Fruit fly (Drosophila melanogaster) whole organism, larva: ENCODE results near the gene Fer1HCH.

Experiments used
- noc ChIP-seq: fragments of 200-800 bp; sonication (Bioruptor generic); optimal IDR thresholded peaks from 3 replicates; lab custom pipeline; 2019; ENCODE audit warnings: missing biosample characterization, mild to moderate bottlenecking, missing genetic modification characterization, moderate library complexity

The Fer1HCH gene

DNA sequence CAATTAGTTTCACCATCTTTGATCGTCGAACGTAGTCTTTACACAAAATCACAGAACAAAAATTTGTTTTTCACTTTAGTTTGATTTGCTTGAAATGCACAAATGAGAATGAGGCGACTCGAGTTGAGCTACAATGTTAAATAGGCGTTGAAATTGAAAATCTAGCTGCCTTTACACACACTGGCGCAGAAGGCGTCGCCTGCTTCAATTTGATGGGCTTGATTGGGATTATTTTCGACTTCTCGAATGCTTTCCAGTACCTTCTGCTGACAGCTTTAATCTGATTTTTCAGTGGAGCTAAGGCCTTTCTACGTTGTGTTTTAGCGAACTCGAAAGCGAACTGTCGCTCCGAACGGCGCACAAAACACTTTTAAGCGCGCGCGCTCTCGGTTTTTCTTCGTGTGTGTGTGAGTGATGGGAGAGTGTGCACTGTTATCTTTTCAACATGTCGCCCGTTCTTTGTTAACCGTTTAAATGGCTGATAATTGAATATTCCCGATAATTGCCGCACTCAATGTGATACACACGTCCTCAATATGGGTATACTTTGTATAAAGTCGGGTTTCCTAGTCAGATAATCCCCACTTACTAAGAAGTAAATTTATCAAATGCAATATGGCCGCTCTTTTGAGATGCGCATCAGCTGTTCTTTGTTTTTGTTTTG, at the start of gene Fer1HCH, which contains the start of gene Fer2LCH:
Fer1HCH (minus strand) TSS at position 664 of the 664 bp plus-strand sequence.
Fer2LCH (plus strand) TSS at position 290 of the 664 bp plus-strand sequence.
- TF ChIP-seq noc (tag; lab: Kevin White, UChicago), result no peak

DNA sequence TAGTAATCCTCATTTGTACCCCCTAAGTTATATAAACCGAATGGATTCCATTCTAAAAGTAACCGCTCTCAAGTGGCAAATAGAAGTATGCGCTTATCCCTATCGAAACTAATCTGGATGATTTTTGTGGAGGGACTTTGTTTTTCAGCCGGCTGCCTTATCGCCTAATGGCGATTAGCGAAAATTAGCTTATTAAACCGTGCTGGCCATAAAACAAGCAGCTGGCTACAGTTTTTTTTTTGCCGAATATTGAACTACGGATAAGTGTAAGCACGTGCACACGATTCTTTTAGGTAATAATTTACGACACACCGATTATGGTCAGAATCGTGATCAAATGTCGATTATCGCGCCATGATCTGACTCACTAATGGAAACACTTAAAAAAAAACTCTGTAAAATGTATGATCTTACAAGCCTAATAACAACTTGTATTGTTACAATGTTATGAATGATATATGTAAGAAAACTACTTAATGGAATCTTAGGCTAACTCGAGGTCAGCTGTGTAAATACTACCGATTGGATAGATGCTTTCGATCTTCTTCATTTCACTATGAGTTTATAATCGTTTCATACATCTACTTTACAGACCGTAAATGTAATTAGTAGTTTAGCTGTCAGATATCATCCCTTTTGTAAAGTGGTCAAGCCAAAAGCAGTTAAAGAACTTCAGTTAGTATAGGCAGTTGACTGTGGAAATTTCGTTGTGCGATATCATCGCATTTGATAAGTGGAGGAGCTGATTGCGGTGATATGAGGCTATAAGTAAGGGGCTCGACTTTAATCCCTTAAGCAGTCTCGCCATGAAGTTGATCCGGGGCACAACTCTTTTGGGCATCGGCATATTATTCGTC, 43.5 kb upstream of the Fer1HCH start, which contains the start of gene CG15534:
CG15534 (plus strand) TSS at position 807 of the 857 bp plus-strand sequence.
- TF ChIP-seq noc (tag; lab: Kevin White, UChicago), result no peak

DNA sequence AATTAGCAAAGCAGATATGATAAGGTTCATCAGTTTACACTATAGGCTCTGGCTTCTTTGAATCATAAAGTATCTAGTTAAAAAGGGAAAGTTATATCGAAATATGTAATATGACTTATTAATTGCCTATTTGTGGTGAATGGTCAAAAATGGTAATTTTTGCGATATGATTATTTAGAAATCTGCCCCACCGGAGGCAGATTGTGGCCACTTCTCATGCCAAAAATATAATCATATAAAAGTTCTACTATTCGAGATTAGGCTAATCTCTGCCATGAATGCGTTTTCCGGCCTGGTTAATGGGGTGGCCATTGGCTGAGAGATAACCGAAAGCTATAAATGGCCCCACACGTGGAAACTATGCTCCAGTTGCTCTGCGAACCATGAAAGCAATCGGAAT, 40.5 kb upstream of the Fer1HCH start, which contains the start of gene CG15533:
CG15533 (plus strand) TSS at position 362 of the 400 bp plus-strand sequence.
- TF ChIP-seq noc (tag; lab: Kevin White, UChicago), result no peak

DNA sequence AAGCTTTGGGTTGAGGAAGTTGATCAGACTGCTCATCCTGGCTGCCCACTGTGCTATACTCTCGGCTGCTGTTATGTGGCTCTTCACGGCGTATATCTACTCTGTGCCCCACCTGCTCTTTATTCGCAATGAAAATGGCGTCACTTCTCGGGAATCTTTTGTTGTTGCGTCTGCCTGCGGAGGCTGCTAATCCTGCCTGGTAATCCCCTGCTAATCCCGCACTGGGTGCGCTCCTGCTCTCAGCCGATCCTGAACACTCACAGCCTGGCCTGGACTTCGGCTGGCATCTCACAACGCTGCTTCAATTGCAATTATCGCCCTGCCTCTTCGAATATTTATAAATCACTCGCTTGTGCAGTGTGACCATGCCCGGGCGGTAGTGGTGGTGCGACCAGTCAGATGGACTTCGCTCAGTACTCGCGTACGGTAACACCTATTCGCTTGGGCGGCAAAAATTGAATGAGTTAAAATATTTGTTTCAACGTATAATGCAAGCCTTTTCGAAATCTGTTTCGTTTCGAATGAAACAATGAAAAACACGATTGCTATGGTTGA, 39.9 kb upstream of the Fer1HCH start, which contains the start of gene CG2218:
CG2218 (minus strand) TSS at position 472 of the 555 bp plus-strand sequence.
- peak; percentile 39 for TF ChIP-seq noc (tag; lab: Kevin White, UChicago)

DNA sequence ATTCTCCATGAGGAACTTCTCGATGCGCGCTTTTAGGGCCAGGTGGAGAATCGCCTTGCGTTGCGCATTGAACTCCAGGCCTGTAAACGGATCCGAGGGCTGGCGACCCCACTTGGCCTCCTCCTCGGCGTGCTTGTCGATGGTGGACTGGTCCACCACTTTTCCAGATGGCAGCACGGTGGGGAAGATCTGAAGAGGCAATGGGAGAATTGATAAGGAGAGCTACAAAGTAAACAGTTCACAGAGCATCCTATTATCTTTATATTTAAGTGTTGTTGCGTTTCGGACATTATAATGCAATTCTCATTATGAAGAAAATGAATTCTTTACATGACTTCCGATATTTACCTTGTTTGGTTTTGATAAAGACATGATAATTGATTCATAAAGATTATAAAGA, 38.6 kb upstream of the Fer1HCH start:
- no peak for TF ChIP-seq noc (tag; lab: Kevin White, UChicago)

DNA sequence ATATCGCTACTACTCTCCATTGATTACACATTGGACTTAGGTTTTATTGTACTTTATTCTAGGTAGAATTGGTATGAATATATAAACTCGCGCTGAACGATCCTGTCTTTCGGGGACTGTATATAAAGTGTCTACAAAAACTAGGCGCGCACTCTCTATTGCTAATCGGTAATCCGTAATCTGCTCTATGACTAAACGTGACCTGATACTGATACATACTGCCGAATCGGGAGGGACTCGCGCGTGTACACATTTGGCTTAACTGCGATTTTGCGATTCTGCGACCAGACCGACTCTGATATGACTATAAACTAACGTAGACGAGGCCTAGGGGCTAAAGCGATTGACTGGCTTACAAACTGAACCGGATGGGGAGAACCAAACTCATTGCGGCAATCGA, 37.6 kb upstream of the Fer1HCH start:
- no peak for TF ChIP-seq noc (tag; lab: Kevin White, UChicago)

DNA sequence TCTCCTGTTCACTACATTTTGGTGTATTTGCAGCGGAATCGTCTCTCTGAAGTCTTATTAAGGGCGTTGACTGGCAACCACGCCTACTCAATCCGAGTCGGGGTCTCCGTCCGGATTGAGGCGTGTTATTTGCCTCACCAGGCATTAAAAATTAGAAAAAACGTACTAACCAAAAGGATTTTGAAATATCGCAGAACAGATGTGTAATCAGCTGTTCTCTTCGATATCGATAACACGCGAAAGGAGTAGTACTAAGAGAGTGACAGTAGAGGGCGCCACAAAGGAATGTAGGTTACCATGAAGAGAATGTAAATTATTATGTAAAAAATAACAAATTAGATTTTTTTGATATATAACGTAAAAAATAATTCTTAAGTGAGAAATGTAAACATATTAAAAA, 37.0 kb upstream of the Fer1HCH start, which contains the start of gene CG15536:
CG15536 (minus strand) TSS at position 170 of the 400 bp plus-strand sequence.
- no peak for TF ChIP-seq noc (tag; lab: Kevin White, UChicago)

DNA sequence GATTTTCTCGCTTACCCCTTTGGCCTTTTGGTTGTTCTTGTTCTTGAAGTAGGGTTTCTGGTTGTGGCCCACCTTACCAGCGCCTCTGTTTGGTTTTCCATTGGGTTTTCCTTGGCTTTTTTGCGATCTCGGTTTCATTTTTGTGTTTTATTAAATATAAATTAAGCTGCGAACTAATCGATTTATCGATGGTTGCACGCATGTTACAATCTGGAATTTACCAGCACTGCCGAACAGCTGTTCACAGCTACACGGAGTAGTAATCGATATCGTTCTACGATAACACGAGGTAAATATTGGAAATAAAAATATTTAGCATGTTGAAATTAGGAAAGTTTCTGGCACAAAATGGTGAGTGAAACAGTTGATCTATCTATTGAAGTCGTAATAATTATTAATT, 35.7 kb upstream of the Fer1HCH start, which contains the start of the genes CG15535 and mRpS18C:
CG15535 (minus strand) TSS at position 235 of the 400 bp plus-strand sequence.
mRpS18C (plus strand) TSS at position 280 of the 400 bp plus-strand sequence.
- no peak for TF ChIP-seq noc (tag; lab: Kevin White, UChicago)

DNA sequence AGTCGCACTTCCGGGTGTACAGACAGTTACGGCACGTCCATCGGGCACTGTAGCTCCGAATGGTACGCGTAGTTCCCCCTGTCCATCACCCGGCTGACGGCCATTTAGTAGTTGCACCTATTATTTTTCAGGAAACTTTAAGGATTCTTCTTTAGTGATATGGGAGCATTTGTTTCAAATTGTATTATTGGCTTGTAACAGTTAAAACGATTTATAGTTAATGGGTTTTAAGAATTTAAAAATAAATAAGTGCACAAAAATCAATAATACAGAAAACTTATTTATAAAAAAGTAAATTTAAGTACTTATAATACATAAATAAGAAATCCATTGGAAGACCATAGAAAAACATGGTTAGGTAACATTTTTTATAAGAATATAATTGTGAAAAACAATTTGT, 34.9 kb upstream of the Fer1HCH start, which contains the start of the genes CG2217 and CG42740:
CG2217 (minus strand) TSS at position 101 of the 400 bp plus-strand sequence.
CG42740 (minus strand) TSS at position 101 of the 400 bp plus-strand sequence.
- TF ChIP-seq noc (tag; lab: Kevin White, UChicago), result no peak

DNA sequence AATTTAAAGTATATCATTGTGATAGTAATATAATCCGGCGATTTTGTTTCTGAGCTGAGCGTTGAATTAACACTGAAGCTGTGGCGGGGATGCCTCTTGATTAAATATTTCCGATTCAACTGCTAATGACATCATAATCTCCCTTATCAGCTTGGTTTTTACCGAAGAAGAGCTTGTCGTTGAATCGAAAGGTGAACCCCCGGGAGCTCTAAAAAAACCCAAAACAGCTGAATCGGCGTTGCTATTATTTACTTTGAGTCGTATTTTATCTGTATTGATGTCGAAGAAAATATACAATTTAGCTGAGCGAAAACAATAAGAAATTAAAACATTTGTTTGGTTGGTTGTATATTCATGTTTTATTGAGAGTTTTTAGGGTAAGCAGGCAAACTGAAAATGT, 31.2 kb upstream of the Fer1HCH start:
- TF ChIP-seq noc (tag; lab: Kevin White, UChicago), result no peak

DNA sequence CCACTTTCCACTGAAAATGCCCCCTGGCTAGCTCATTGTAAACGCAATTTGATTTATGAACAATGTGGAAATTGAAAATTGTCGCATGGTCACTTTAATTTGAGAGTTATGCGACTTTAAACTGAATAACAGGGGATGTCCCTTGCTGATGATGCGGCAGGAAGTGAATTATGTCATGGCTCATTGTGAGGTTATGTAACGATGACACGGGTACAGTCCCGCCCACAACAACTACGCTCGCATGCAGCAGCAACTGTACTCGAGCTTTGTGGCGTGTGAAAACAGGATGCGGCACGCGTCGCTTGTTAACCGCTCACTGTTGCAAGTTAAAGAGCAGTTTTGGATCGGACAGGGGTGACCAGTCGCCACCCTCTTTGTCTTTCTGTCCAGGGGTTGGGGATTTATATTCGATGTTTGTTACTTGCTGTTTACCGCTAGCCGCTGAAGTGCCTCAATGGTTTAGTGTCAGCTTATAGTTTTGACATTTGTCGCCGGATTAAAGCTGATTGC, 28.8 kb upstream of the Fer1HCH start:
- TF ChIP-seq noc (tag; lab: Kevin White, UChicago), result no peak

DNA sequence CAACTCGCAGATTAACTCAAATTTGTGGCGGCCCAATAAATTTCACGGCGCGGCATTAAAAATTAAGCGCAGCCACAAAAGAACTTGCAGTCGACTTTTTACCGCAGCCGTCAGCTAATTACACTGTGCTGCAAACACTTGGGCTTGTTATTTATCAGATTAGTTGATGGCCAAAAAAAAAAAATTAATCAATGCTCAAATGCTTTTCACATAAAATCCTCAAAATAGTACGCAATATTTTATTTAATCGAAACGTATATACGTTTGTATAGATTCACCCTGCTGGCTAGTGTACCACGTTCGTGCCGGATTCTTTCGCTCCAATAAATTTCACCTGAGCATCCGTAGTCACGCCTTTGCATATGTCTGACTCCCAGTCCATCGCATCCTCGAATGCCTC, 25.8 kb upstream of the Fer1HCH start:
- TF ChIP-seq noc (tag; lab: Kevin White, UChicago), result no peak

DNA sequence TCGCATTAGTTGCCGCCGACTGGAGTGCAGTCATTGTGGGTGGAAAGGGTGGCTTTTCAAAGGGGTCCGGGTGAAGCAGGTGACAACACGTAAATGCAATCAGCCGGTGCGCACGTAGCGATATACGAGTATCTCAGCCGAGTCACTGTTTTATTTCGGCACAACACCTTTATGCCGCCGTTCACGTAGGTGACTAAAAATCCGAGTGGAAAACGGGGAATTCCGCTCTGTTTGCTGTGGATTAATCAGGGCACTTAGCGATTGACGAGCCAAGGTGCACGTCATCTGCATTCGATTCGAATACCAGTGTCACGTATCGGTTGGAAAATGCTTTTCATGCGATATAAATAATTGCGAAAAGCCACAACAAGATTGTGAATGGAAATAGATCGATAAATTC, 18.5 kb upstream of the Fer1HCH start:
- no peak for TF ChIP-seq noc (tag; lab: Kevin White, UChicago)

DNA sequence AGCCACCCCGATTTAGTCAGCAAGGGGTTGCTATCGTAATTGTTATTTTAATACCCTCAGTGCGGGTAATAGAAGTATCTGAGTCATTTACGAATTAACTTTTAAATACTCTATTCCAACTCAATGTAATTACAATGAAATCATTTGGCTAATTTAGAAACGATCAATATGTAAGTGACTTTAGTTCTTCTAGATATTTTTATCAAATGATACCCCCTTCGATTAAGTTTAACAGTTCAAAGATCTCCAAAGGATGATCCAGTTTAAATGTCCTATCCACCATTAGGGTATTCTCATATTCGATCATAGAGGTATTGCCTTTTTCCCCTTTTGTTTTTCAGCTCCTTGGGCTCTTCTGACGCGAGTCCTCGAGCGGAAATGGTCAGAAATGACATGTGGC, 5.9 kb upstream of the Fer1HCH start:
- no peak for TF ChIP-seq noc (tag; lab: Kevin White, UChicago)

DNA sequence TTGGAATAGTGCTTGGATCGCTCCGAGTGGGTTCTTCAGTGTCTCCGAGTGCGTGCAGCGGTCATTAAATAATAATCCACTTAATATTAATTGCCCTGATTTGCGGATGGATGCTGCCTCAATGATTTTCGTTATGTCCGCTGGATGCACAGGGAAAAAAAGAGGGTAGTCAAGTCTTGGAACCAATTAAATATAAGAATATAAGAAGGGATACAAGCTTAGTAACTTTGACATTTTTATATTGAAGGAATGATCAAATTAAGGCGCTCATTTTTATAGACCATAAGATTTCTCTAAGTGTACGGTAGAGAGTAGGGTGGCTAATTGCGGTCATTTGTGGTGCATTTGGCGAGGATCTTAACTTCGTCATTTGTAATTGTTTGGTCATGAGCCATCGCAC, 4.0 kb upstream of the Fer1HCH start:
- no peak for TF ChIP-seq noc (tag; lab: Kevin White, UChicago)
